Worm (Caenorhabditis elegans) whole organism, L3 larva: ENCODE measurements around the gene col-89.

Experiments used
- R02D3.7 ChIP-seq: fragments of 150-350 bp; optimal IDR thresholded peaks from 2 replicates; lab custom pipeline; 2014; ENCODE audit warnings: missing biosample characterization, missing genetic modification characterization
- ZK546.5 ChIP-seq: sonication (generic microtip); optimal IDR thresholded peaks from 2 replicates; lab custom pipeline; 2017; ENCODE audit warnings: missing biosample characterization, missing genetic modification characterization
- aly-2 ChIP-seq: fragments of 150-350 bp; optimal IDR thresholded peaks from 2 replicates; lab custom pipeline; 2014; ENCODE audit warnings: missing biosample characterization, missing genetic modification characterization
- ama-1 ChIP-seq: fragments of 150-350 bp; optimal IDR thresholded peaks from 2 replicates; lab custom pipeline; 2018
- ceh-16 ChIP-seq: sonication (generic microtip); optimal IDR thresholded peaks from 2 replicates; lab custom pipeline; 2017; ENCODE audit warnings: missing biosample characterization, missing genetic modification characterization
- ceh-28 ChIP-seq: fragments of 150-350 bp; optimal IDR thresholded peaks from 2 replicates; lab custom pipeline; 2014; ENCODE audit warnings: missing biosample characterization, missing genetic modification reagents, missing genetic modification characterization
- ceh-9 ChIP-seq: sonication (generic microtip); optimal IDR thresholded peaks from 2 replicates; lab custom pipeline; 2018; ENCODE audit warnings: missing biosample characterization, missing genetic modification characterization
- daf-12 ChIP-seq: fragments of 150-350 bp; optimal IDR thresholded peaks from 2 replicates; lab custom pipeline; 2014; ENCODE audit warnings: missing biosample characterization, missing genetic modification reagents, missing genetic modification characterization
- egl-5 ChIP-seq: fragments of 150-350 bp; optimal IDR thresholded peaks from 2 replicates; lab custom pipeline; 2017; ENCODE audit warnings: missing biosample characterization, missing genetic modification reagents, missing genetic modification characterization, inconsistent platforms
- elt-1 ChIP-seq: fragments of 150-350 bp; optimal IDR thresholded peaks from 2 replicates; lab custom pipeline; 2014; ENCODE audit warnings: missing biosample characterization, missing genetic modification characterization
- elt-2 ChIP-seq: sonication (generic microtip); optimal IDR thresholded peaks from 2 replicates; lab custom pipeline; 2016; ENCODE audit warnings: missing genetic modification reagents, mild to moderate bottlenecking, missing genetic modification characterization, missing compliant biosample characterization
- elt-3 ChIP-seq, 3 experiments: fragments of 150-350 bp in 1 of 3; sonication (generic microtip) in 2 of 3; optimal IDR thresholded peaks; 2 replicates in 2 of 3; 4 replicates in 1 of 3; lab custom pipeline; 2014 to 2017; ENCODE audit warnings: missing biosample characterization in 3 of 3, missing genetic modification characterization in 3 of 3
- fkh-2 ChIP-seq: fragments of 150-350 bp; optimal IDR thresholded peaks from 2 replicates; lab custom pipeline; 2014; ENCODE audit warnings: missing biosample characterization, missing genetic modification reagents, missing genetic modification characterization
- fos-1 ChIP-seq: fragments of 150-350 bp; optimal IDR thresholded peaks from 2 replicates; lab custom pipeline; 2014; ENCODE audit warnings: missing biosample characterization, missing genetic modification characterization
- hmg-11 ChIP-seq: sonication (generic microtip); optimal IDR thresholded peaks from 2 replicates; lab custom pipeline; 2016; ENCODE audit warnings: missing genetic modification characterization, missing compliant biosample characterization
- jun-1 ChIP-seq: fragments of 150-350 bp; optimal IDR thresholded peaks from 2 replicates; lab custom pipeline; 2014; ENCODE audit warnings: missing biosample characterization, missing genetic modification reagents, missing genetic modification characterization
- lin-15B ChIP-seq: fragments of 150-350 bp; optimal IDR thresholded peaks from 2 replicates; lab custom pipeline; 2014; ENCODE audit warnings: missing biosample characterization, missing genetic modification characterization
- lin-39 ChIP-seq: fragments of 150-350 bp; optimal IDR thresholded peaks from 2 replicates; lab custom pipeline; 2018; ENCODE audit warnings: missing biosample characterization, missing genetic modification reagents, missing genetic modification characterization
- mdl-1 ChIP-seq: fragments of 150-350 bp; optimal IDR thresholded peaks from 2 replicates; lab custom pipeline; 2014; ENCODE audit warnings: missing biosample characterization, missing genetic modification characterization
- mml-1 ChIP-seq: fragments of 150-350 bp; sonication (generic microtip); optimal IDR thresholded peaks from 3 replicates; lab custom pipeline; 2014; ENCODE audit warnings: missing biosample characterization, missing genetic modification characterization
- nfya-1 ChIP-seq: sonication (generic microtip); optimal IDR thresholded peaks from 2 replicates; lab custom pipeline; 2017; ENCODE audit warnings: missing genetic modification characterization, mild to moderate bottlenecking, missing compliant biosample characterization, antibody characterized with exemption, moderate library complexity; ENCODE audit not compliant: insufficient read depth
- nhr-11 ChIP-seq: fragments of 150-350 bp; optimal IDR thresholded peaks from 2 replicates; lab custom pipeline; 2014; ENCODE audit warnings: missing biosample characterization, missing genetic modification characterization
- nhr-12 ChIP-seq: fragments of 150-350 bp; optimal IDR thresholded peaks from 2 replicates; lab custom pipeline; 2014; ENCODE audit warnings: missing biosample characterization, missing genetic modification characterization
- nhr-23 ChIP-seq: fragments of 150-350 bp; optimal IDR thresholded peaks from 2 replicates; lab custom pipeline; 2014; ENCODE audit warnings: missing biosample characterization, missing genetic modification reagents, missing genetic modification characterization
- nhr-237 ChIP-seq: fragments of 150-350 bp; optimal IDR thresholded peaks from 2 replicates; lab custom pipeline; 2014; ENCODE audit warnings: missing biosample characterization, missing genetic modification characterization
- nhr-25 ChIP-seq: sonication (generic microtip); optimal IDR thresholded peaks from 2 replicates; lab custom pipeline; 2017; ENCODE audit warnings: missing biosample characterization, missing genetic modification characterization
- nhr-43 ChIP-seq: sonication (generic microtip); optimal IDR thresholded peaks from 2 replicates; lab custom pipeline; 2016; ENCODE audit warnings: mild to moderate bottlenecking, missing genetic modification characterization, missing compliant biosample characterization; ENCODE audit not compliant: poor library complexity, severe bottlenecking
- nhr-67 ChIP-seq: fragments of 150-350 bp; optimal IDR thresholded peaks from 2 replicates; lab custom pipeline; 2014; ENCODE audit warnings: missing biosample characterization, missing genetic modification characterization
- nhr-76 ChIP-seq: fragments of 150-350 bp; sonication (generic microtip); optimal IDR thresholded peaks from 5 replicates; lab custom pipeline; 2014; ENCODE audit warnings: missing biosample characterization, missing genetic modification characterization
- pha-4 ChIP-seq: fragments of 150-350 bp; optimal IDR thresholded peaks from 2 replicates; lab custom pipeline; 2014; ENCODE audit warnings: missing biosample characterization, missing genetic modification reagents, missing genetic modification characterization
- sea-2 ChIP-seq: fragments of 150-350 bp; sonication (generic microtip); optimal IDR thresholded peaks from 4 replicates; lab custom pipeline; 2014; ENCODE audit warnings: missing biosample characterization, missing genetic modification reagents, missing genetic modification characterization
- snpc-4 ChIP-seq: fragments of 150-350 bp; optimal IDR thresholded peaks from 2 replicates; lab custom pipeline; 2014; ENCODE audit warnings: missing biosample characterization, missing genetic modification characterization
- tbx-2 ChIP-seq: sonication (generic microtip); optimal IDR thresholded peaks from 2 replicates; lab custom pipeline; 2016; ENCODE audit warnings: mild to moderate bottlenecking, missing genetic modification characterization, missing compliant biosample characterization
- unc-39 ChIP-seq: sonication (generic microtip); optimal IDR thresholded peaks from 4 replicates; lab custom pipeline; 2017; ENCODE audit warnings: missing biosample characterization, missing genetic modification characterization
- unc-62 ChIP-seq: fragments of 150-350 bp; sonication (generic microtip); optimal IDR thresholded peaks from 4 replicates; lab custom pipeline; 2014; ENCODE audit warnings: missing biosample characterization, missing genetic modification reagents, missing genetic modification characterization
- zag-1 ChIP-seq: fragments of 150-350 bp; optimal IDR thresholded peaks from 2 replicates; lab custom pipeline; 2014; ENCODE audit warnings: missing biosample characterization, missing genetic modification characterization
- ztf-11 ChIP-seq: fragments of 150-350 bp; optimal IDR thresholded peaks from 2 replicates; lab custom pipeline; 2014; ENCODE audit warnings: missing biosample characterization, missing genetic modification characterization
- ztf-4 ChIP-seq: fragments of 150-350 bp; optimal IDR thresholded peaks from 2 replicates; lab custom pipeline; 2014; ENCODE audit warnings: missing biosample characterization, missing genetic modification characterization

The col-89 gene

DNA sequence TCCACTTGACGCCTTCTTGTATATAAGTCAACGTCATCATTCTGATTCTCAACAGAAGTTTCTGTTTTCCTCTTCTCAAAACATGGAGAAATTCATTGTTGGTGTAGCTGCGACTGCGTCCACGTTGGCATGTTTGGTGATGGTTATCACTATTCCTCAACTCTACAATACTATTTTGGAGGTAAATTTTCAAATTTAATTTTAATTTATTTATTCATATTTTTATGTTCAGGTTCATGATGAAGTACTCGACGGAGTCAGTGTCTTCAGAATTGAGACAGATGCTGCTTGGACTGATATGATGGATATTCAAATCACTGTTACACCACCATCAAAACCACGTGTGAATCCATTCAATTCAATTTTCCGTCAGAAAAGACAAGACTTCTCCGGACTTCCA is at the start of gene col-89:
Gene col-89 (plus strand): TSS at position 19 of the 400 bp plus-strand sequence.
- TF ChIP-seq snpc-4 (tag; lab: Kevin White, UChicago) (no peak), ama-1 (lab: Kevin White, UChicago) (no peak), jun-1 (no peak), daf-12 (tag; lab: Kevin White, UChicago) (no peak), nhr-25 (tag; lab: Kevin White, UChicago) (no peak), ZK546.5 (no peak), hmg-11 (tag; lab: Kevin White, UChicago) (no peak), nhr-76 (tag; lab: Kevin White, UChicago) (no peak), tbx-2 (tag; lab: Kevin White, UChicago) (no peak), nhr-67 (tag; lab: Kevin White, UChicago) (no peak), lin-15B (tag; lab: Kevin White, UChicago) (no peak)
- TF ChIP-seq, all 47 proteins: peak for 0

DNA sequence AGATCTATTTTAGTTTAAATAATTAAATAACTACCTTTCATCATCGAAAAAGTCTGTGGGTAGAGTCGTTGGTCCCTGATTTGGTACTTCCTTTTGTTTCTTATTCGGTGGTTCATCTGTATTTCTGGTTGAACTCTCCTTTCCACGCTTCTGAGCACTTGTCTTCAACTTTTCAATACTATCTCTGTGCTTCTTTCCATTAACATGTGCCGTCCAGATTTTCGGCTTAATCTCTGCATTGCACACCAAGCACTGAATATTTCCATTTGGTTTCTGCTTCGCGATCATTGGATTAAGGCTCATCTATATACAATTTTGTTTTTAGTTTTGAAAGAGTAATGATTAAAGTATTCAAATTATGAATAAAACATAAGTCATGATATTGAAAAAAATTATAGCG is 48.0 kb upstream of the col-89 start, which contains the start of gene sel-13:
Gene sel-13 (minus strand): TSS at position 303 of the 400 bp plus-strand sequence.
- TF ChIP-seq unc-62 (GFP tag; lab: Kevin White, UChicago) = no peak
- TF ChIP-seq pha-4 (tag; lab: Kevin White, UChicago) = no peak
- no peak for TF ChIP-seq nhr-25 (tag; lab: Kevin White, UChicago)
- no peak for TF ChIP-seq lin-39 (tag; lab: Kevin White, UChicago)
- TF ChIP-seq ceh-16 = no peak
- no peak for TF ChIP-seq daf-12 (tag; lab: Kevin White, UChicago)
- TF ChIP-seq ztf-4 (tag; lab: Kevin White, UChicago) = no peak
- no peak for TF ChIP-seq sea-2 (GFP tag; lab: Kevin White, UChicago)
- no peak for TF ChIP-seq mdl-1 (tag; lab: Kevin White, UChicago)
- no peak for TF ChIP-seq fkh-2 (tag; lab: Kevin White, UChicago)
- TF ChIP-seq tbx-2 (tag; lab: Kevin White, UChicago) = no peak
- TF ChIP-seq R02D3.7 = no peak
- TF ChIP-seq mml-1 = no peak
- no peak for TF ChIP-seq nhr-67 (tag; lab: Kevin White, UChicago)
- TF ChIP-seq jun-1 = no peak

DNA sequence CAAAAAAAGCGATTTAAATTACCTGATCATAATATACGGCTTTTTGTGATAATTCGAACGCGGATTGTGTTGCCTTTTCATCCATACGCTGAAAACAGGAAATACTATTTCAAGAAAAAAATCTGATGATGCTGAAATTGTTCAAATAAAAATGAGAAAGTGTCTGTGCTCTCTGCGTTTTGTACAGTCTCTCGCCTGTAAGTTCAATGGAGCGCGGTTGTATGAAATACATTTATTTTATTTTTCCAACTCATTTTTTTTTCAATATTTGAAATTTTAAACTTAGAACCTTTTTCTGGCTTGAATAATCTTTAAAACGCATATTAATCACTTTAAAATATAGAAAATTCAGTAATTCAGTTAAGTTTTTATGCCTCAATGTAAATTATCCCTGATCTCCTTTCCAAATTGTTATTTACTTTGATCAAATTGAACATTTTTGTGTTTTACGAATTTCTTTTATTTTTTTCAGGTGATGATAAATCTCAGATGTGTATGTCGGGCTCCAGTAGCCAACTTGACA is 43.9 kb upstream of the col-89 start, which contains the start of the genes clp-2 and mrpl-16:
Gene clp-2 (minus strand): TSS at position 94 of the 523 bp plus-strand sequence.
Gene mrpl-16 (plus strand): TSS at position 473 of the 523 bp plus-strand sequence.
- no peak for TF ChIP-seq unc-62 (GFP tag; lab: Kevin White, UChicago)
- TF ChIP-seq nhr-12 (tag; lab: Kevin White, UChicago) = no peak
- TF ChIP-seq nfya-1 = peak; percentile 53
- TF ChIP-seq lin-15B (tag; lab: Kevin White, UChicago) = peak; percentile 43
- TF ChIP-seq nhr-23 (tag; lab: Kevin White, UChicago) = peak; percentile 12

DNA sequence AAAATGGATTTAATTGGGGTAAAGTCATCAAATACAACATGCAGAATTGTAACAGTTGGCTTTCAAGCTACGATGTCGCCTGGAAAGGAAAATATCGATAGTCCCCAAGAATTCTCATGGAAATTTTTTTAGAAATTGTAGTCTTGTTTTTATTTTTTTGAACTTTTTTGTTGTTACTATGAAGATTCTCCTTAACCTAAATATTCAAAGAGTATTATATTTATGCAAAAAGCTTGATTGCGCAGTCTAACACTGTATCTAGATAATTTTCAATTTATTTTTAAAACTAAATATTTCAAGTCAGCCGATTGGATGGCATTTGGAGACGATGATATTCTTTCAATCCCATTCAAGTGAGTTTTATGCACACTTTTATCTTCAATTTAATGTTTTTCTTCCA is 42.7 kb upstream of the col-89 start, which contains the start of gene pgap-2:
Gene pgap-2 (plus strand): TSS at position 301 of the 400 bp plus-strand sequence.
- no peak for TF ChIP-seq nfya-1
- TF ChIP-seq elt-1 = no peak
- TF ChIP-seq R02D3.7 = no peak
- TF ChIP-seq tbx-2 (tag; lab: Kevin White, UChicago) = no peak
- no peak for TF ChIP-seq ztf-11 (tag; lab: Kevin White, UChicago)
- no peak for TF ChIP-seq nhr-23 (tag; lab: Kevin White, UChicago)
- no peak for TF ChIP-seq nhr-43 (tag; lab: Kevin White, UChicago)
- TF ChIP-seq daf-12 (tag; lab: Kevin White, UChicago) = no peak
- no peak for TF ChIP-seq unc-39
- TF ChIP-seq egl-5 = no peak
- no peak for TF ChIP-seq pha-4 (tag; lab: Kevin White, UChicago)
- no peak for TF ChIP-seq fos-1 (tag; lab: Kevin White, UChicago)
- no peak for TF ChIP-seq elt-3 (tag; optimal IDR thresholded peaks at IDR 0.05; lab: Kevin White, UChicago)
- TF ChIP-seq nhr-11 (tag; lab: Kevin White, UChicago) = no peak
- no peak for TF ChIP-seq nhr-76 (tag; lab: Kevin White, UChicago)
- TF ChIP-seq zag-1 (tag; lab: Kevin White, UChicago) = no peak
- TF ChIP-seq ceh-16 = no peak

DNA sequence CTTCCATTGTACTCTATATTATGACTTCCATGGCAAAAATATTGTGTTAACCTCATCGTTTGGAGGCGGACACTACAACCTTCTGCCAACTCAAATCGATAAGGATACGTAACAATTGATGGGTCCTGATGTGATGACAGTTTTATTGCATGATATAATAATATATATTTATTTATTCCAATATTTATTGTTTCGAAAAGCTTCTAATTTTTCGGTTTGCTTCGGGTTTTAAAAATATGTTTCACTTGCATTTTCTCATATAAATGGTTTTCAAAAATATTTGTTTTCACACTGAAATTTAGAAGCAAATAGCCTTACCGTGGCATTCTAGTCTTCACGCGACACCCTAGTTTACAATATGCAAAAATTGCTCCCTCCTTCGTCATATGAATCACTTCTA is 41.2 kb upstream of the col-89 start, which contains the start of gene T04A8.13:
Gene T04A8.13 (plus strand): TSS at position 301 of the 400 bp plus-strand sequence.
- TF ChIP-seq elt-3 (tag; optimal IDR thresholded peaks at IDR 0.05; lab: Kevin White, UChicago) (no peak), nhr-43 (tag; lab: Kevin White, UChicago) (no peak), mml-1 (no peak), aly-2 (tag; lab: Kevin White, UChicago) (no peak), nhr-67 (tag; lab: Kevin White, UChicago) (no peak), ztf-4 (tag; lab: Kevin White, UChicago) (no peak), nhr-23 (tag; lab: Kevin White, UChicago) (no peak), nhr-237 (no peak), nhr-25 (tag; lab: Kevin White, UChicago) (no peak), lin-15B (tag; lab: Kevin White, UChicago) (no peak), ceh-9 (tag; lab: Kevin White, UChicago) (no peak), ceh-28 (tag; lab: Kevin White, UChicago) (no peak), daf-12 (tag; lab: Kevin White, UChicago) (no peak), jun-1 (no peak), elt-2 (tag; lab: Kevin White, UChicago) (no peak), unc-39 (no peak), nhr-76 (tag; lab: Kevin White, UChicago) (no peak)
